Worm (Caenorhabditis elegans): Measurements from ENCODE around the gene srh-201.

The srh-201 gene

ce11 chrV:8972271-8972670 lies 41.4 kb downstream of the srh-201 start, which contains the start of gene nhr-195:
Gene nhr-195, minus strand, starts transcription at chrV:8972371.
- no peak for TF ChIP-seq lin-13 (GFP tag; optimal IDR thresholded peaks at IDR 0.05)
- no peak for TF ChIP-seq nhr-12 (tag; optimal IDR thresholded peaks at IDR 0.05)
- TF ChIP-seq ceh-82 (tag; optimal IDR thresholded peaks at IDR 0.05): no peak
- no peak for TF ChIP-seq nhr-11 (tag; optimal IDR thresholded peaks at IDR 0.05)
- no peak for TF ChIP-seq mab-5 (tag; optimal IDR thresholded peaks at IDR 0.05)
- no peak for TF ChIP-seq aly-2 (tag; optimal IDR thresholded peaks at IDR 0.05)
- TF ChIP-seq Y55F3AM.14 (GFP tag; optimal IDR thresholded peaks at IDR 0.05): no peak
- no peak for TF ChIP-seq snpc-4 (tag; optimal IDR thresholded peaks at IDR 0.05)
- TF ChIP-seq blmp-1 (tag; optimal IDR thresholded peaks at IDR 0.05; ENCODE audit: insufficient read depth): no peak
- TF ChIP-seq lsy-2 (tag; optimal IDR thresholded peaks at IDR 0.05): no peak

ce11 chrV:8966086-8966485 lies 47.6 kb downstream of the srh-201 start, which contains the start of gene nhr-219:
Gene nhr-219, minus strand, starts transcription at chrV:8966186.
- TF ChIP-seq nhr-77 (tag; optimal IDR thresholded peaks at IDR 0.05): no peak
- no peak for TF ChIP-seq elt-3 (tag; optimal IDR thresholded peaks at IDR 0.05)
- TF ChIP-seq F13H6.1 (tag; optimal IDR thresholded peaks at IDR 0.05): no peak
- TF ChIP-seq egl-27 (tag; optimal IDR thresholded peaks at IDR 0.05): no peak
- no peak for TF ChIP-seq nhr-25 (tag; optimal IDR thresholded peaks at IDR 0.05)
- TF ChIP-seq nhr-11 (tag; optimal IDR thresholded peaks at IDR 0.05): no peak
- TF ChIP-seq peb-1 (tag; optimal IDR thresholded peaks at IDR 0.05): no peak
- no peak for TF ChIP-seq fos-1 (tag; optimal IDR thresholded peaks at IDR 0.05)
- TF ChIP-seq mab-5 (tag; optimal IDR thresholded peaks at IDR 0.05): no peak
- no peak for TF ChIP-seq elt-1 (tag; optimal IDR thresholded peaks at IDR 0.05)
- TF ChIP-seq unc-39 (tag; optimal IDR thresholded peaks at IDR 0.05): no peak
- TF ChIP-seq aly-2 (tag; optimal IDR thresholded peaks at IDR 0.05): no peak
- no peak for TF ChIP-seq mbf-1 (tag; optimal IDR thresholded peaks at IDR 0.05)

DNA sequence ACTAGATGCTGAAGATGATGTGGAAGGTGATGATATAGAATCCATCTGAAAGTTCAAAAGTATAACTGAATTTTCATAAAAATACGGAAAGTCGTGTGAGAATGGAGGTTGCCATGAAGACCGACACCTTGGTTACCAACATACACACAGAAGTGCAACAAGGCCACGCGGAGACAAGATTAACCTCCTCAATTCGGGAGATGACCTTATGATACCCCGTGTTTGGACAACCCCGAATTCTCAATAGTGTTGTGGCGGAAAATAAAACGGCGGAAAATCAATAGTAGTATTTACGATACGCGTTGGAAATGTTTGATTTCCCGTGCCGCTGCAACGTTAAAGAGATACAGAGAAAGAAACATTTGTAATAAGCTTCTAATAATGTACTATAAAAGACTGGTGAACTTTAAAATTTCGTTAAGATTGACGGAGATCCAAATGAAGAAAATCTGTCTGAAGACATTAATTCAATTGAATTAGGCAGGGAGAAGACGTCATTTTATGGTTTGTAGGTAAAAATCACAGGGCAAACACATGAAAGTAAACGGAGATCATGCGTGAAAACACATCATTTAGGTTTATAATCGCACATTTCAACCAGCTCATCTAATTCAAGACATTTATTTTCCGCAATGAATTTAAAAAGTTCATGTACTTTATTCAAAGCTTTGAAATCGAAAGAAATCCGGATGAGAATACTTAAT lies 49.5 kb downstream of the srh-201 start, which contains the start of gene nhr-44:
nhr-44 (minus strand) TSS at position 51 of the 704 bp plus-strand sequence.
- TF ChIP-seq fos-1 (tag; optimal IDR thresholded peaks at IDR 0.05) (peak; percentile 14), nhr-25 (tag; optimal IDR thresholded peaks at IDR 0.05) (peak; percentile 43), nhr-129 (tag; optimal IDR thresholded peaks at IDR 0.05) (peak; percentile 23), unc-62 (GFP tag; optimal IDR thresholded peaks at IDR 0.05) (no peak), lsy-2 (tag; optimal IDR thresholded peaks at IDR 0.05) (peak in 1 of 2 experiments; percentile 4), aly-2 (tag; optimal IDR thresholded peaks at IDR 0.05) (no peak), sma-9 (GFP tag; optimal IDR thresholded peaks at IDR 0.05) (peak; percentile 15), sma-9 (tag; optimal IDR thresholded peaks at IDR 0.05) (no peak)
